Worm (Caenorhabditis elegans): ENCODE data around the gene dpy-20.

The dpy-20 gene

DNA sequence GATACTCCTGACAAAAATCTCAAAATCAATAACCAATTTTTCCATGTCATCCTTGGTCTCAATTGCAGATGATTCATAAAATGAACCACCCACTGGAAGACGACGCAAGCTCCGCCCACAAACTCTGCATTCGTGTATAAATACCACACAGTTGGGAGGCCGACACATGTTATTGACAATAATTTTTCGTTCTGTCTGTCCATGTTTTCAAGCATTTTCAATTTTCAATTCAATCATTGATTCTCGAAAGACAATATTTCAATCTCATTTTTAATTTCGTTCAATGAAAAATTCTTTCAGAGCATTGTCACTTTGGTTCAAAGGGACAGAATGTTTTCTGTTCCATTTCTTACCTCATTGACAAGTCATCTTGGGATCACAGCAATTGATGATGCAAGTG is 24.6 kb downstream of the dpy-20 start, which contains the start of gene inx-9:
inx-9 (plus strand) TSS at position 301 of the 400 bp plus-strand sequence.
- TF ChIP-seq C04F5.9 (tag; optimal IDR thresholded peaks at IDR 0.05), result no peak

DNA sequence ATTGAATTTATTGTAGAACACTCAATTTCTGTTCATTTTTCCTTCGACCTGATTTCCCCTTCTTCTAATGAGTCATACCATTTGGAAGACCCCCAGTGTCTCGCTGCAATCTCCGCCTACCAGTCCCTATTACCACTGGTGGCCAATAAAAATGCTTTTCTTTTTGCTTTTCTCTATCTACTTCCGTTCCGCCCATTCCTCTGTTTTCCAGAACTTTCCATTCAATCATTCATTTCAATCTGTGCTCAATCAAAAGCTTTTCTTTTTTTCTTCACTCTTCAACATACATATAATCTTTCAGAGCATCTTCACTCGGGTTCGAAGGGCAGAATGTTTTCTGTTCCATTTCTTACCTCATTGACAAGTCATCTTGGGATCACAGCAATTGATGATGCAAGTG is 27.1 kb downstream of the dpy-20 start, which contains the start of gene inx-8:
inx-8 (plus strand) TSS at position 301 of the 400 bp plus-strand sequence.
- no peak for TF ChIP-seq mab-9 (GFP tag; IDR thresholded peaks at IDR 0.05)
- TF ChIP-seq alr-1 (tag; optimal IDR thresholded peaks at IDR 0.05; ENCODE audit: borderline replicate concordance), result no peak
- no peak for TF ChIP-seq nhr-20 (tag; optimal IDR thresholded peaks at IDR 0.05)
- TF ChIP-seq nhr-77 (tag; optimal IDR thresholded peaks at IDR 0.05), result no peak
- no peak for TF ChIP-seq ztf-4 (tag; optimal IDR thresholded peaks at IDR 0.05)
- TF ChIP-seq lin-35 (GFP tag; optimal IDR thresholded peaks at IDR 0.05), result no peak
- TF ChIP-seq ama-1 (optimal IDR thresholded peaks at IDR 0.05), result no peak
- no peak for TF ChIP-seq nhr-47 (tag; optimal IDR thresholded peaks at IDR 0.05)
- no peak for TF ChIP-seq mep-1 (tag; optimal IDR thresholded peaks at IDR 0.05)
- TF ChIP-seq fkh-8 (tag; optimal IDR thresholded peaks at IDR 0.05), result no peak
- no peak for TF ChIP-seq lin-13 (GFP tag; optimal IDR thresholded peaks at IDR 0.05)
- TF ChIP-seq nhr-85 (tag), result no peak
- no peak for TF ChIP-seq fkh-10 (GFP tag; optimal IDR thresholded peaks at IDR 0.05)
- TF ChIP-seq elt-3 (tag; optimal IDR thresholded peaks at IDR 0.05), result no peak
- no peak for TF ChIP-seq ztf-11 (tag; optimal IDR thresholded peaks at IDR 0.05)
- TF ChIP-seq nhr-237 (tag; optimal IDR thresholded peaks at IDR 0.05), result no peak

DNA sequence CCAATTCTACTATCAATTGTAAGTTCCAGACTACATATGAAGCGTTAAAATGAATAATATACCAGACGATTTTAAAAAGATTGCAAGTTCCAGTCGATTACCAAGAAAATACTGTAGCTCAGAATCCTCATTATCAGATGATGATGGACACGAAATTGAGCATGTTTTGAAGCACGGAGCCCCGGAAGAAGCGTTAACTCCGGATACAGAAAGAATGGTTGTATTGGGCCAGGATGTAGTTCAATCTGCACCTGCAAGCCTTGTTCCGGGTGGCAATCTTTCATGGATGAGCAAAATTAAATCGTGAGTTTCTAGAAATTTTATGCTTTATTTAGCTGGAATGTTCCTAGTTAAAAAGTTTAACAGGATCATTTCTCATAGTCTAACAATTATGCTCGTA is 32.7 kb downstream of the dpy-20 start, which contains the start of gene atg-4.2:
atg-4.2 (plus strand) TSS at position 24 of the 400 bp plus-strand sequence.
- TF ChIP-seq aha-1 (tag; optimal IDR thresholded peaks at IDR 0.05) (no peak), zip-4 (GFP tag; optimal IDR thresholded peaks at IDR 0.05) (no peak), fos-1 (tag; optimal IDR thresholded peaks at IDR 0.05) (no peak), lin-35 (GFP tag; optimal IDR thresholded peaks at IDR 0.05) (no peak), Y116A8C.19 (tag; optimal IDR thresholded peaks at IDR 0.05; ENCODE audit: borderline replicate concordance) (no peak), snu-23 (GFP tag; optimal IDR thresholded peaks at IDR 0.05) (no peak), blmp-1 (tag; optimal IDR thresholded peaks at IDR 0.05) (no peak), grh-1 (GFP tag; IDR thresholded peaks at IDR 0.05) (no peak), nhr-85 (tag) (no peak), nhr-28 (tag; optimal IDR thresholded peaks at IDR 0.05) (no peak), ztf-11 (tag; optimal IDR thresholded peaks at IDR 0.05) (no peak), nhr-76 (tag; optimal IDR thresholded peaks at IDR 0.05) (no peak), aly-2 (tag; optimal IDR thresholded peaks at IDR 0.05) (no peak), ceh-90 (tag; optimal IDR thresholded peaks at IDR 0.05) (no peak), sptf-1 (tag; optimal IDR thresholded peaks at IDR 0.05) (no peak)

ce11 chrIV:11665010-11665409 is 35.6 kb downstream of the dpy-20 start, which contains the start of gene ZK809.9:
Gene ZK809.9 (plus strand): TSS chrIV:11665310.
- TF ChIP-seq aly-2 (tag; optimal IDR thresholded peaks at IDR 0.05), result no peak
- TF ChIP-seq grh-1 (GFP tag; IDR thresholded peaks at IDR 0.05), result no peak
- no peak for TF ChIP-seq hpl-2 (GFP tag; optimal IDR thresholded peaks at IDR 0.05)
- TF ChIP-seq nhr-20 (tag; optimal IDR thresholded peaks at IDR 0.05), result no peak
- TF ChIP-seq mep-1 (tag; optimal IDR thresholded peaks at IDR 0.05), result no peak
- no peak for TF ChIP-seq isw-1 (GFP tag; IDR thresholded peaks at IDR 0.05)
- TF ChIP-seq pag-3 (tag; optimal IDR thresholded peaks at IDR 0.05; ENCODE audit: borderline replicate concordance, insufficient read depth), result no peak
- TF ChIP-seq dsc-1 (tag; optimal IDR thresholded peaks at IDR 0.05), result no peak
- TF ChIP-seq blmp-1 (tag; optimal IDR thresholded peaks at IDR 0.05), result no peak
- TF ChIP-seq hlh-4 (tag; optimal IDR thresholded peaks at IDR 0.05), result no peak
- no peak for TF ChIP-seq lin-35 (GFP tag; optimal IDR thresholded peaks at IDR 0.05)

DNA sequence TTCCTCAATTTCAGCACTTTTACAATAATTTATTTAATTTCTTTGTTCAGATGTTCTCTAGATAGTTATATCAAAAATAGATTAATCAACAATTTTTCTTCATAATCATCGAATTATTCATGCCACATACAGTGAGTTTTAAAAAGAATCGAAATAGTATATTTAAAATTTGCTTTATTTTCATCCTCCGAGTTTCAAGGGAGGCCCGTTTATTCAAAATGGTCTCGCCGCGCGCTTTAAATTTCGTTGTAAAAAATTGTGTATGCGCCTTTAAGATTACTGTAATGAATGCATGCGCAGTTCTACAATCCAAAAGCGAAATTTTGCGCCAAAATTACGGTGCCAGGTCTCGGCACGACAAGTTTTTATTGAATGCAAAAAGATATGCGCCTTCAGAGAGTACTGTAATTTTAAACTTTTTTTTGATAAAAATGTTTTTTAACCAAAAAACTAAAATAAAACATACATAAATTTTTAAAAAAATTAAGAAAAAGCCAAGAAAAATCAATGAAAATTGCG is 40.8 kb downstream of the dpy-20 start, which contains the start of gene ZK792.1:
ZK792.1 (plus strand) TSS at position 51 of the 519 bp plus-strand sequence.
- TF ChIP-seq hlh-17 (GFP tag; optimal IDR thresholded peaks at IDR 0.05; ENCODE audit: borderline replicate concordance) (no peak), sptf-1 (tag; optimal IDR thresholded peaks at IDR 0.05) (no peak), F16B12.6 (tag; optimal IDR thresholded peaks at IDR 0.05) (no peak), nhr-28 (tag; optimal IDR thresholded peaks at IDR 0.05) (no peak), mab-9 (GFP tag; IDR thresholded peaks at IDR 0.05) (no peak), zip-4 (GFP tag; optimal IDR thresholded peaks at IDR 0.05) (no peak), fkh-10 (GFP tag; optimal IDR thresholded peaks at IDR 0.05) (no peak), sup-37 (GFP tag; optimal IDR thresholded peaks at IDR 0.05) (no peak)
